Worm (Caenorhabditis elegans) whole organism, L4 larva: Measurements from ENCODE around the gene clec-179.

ENCODE experiments used
- ceh-82 ChIP-seq: sonication (generic microtip); optimal IDR thresholded peaks from 2 replicates; lab custom pipeline; 2017; ENCODE audit warnings: missing biosample characterization, missing genetic modification characterization
- dpl-1 ChIP-seq: fragments of 150-350 bp; optimal IDR thresholded peaks from 2 replicates; lab custom pipeline; 2014; ENCODE audit warnings: missing biosample characterization, missing genetic modification reagents, missing genetic modification characterization
- nhr-10 ChIP-seq: fragments of 150-350 bp; optimal IDR thresholded peaks from 2 replicates; lab custom pipeline; 2014; ENCODE audit warnings: missing biosample characterization, missing genetic modification characterization
- spr-3 ChIP-seq: fragments of 200-800 bp; sonication (Bioruptor generic); optimal IDR thresholded peaks from 2 replicates; lab custom pipeline; 2018; ENCODE audit warnings: mild to moderate bottlenecking, missing genetic modification characterization, missing compliant biosample characterization
- zip-11 ChIP-seq: fragments of 200-800 bp; sonication (Bioruptor generic); IDR thresholded peaks from 2 replicates; pipeline ENCODE4 v1.3.6; 2022; ENCODE audit warnings: missing genetic modification characterization, missing compliant biosample characterization

DNA sequence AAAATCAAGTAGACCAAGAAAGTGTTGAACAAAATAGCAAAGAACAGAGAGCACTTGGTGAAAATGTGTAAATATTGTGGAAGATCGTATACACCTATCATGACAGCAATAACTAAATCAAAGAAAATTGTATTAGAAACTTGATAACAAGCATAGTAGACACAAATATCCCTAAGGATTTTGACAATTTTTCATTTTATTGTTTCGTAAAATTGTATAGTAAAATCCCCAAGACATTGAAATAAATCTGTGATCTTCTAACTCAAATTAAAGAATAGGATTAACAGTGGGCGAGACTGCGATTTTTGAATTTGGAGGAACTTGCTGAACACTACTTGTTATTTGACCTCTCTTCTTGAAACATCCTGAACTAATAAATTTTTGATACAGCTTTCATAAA lies 13.3 kb downstream of the clec-179 start, which contains the start of gene str-220:
- no peak for TF ChIP-seq spr-3
- TF ChIP-seq nhr-10: no peak
- no peak for TF ChIP-seq zip-11
- no peak for TF ChIP-seq ceh-82
- TF ChIP-seq dpl-1: no peak
